Worm (Caenorhabditis elegans) whole organism, young adult: ENCODE results near the gene F22E12.1.

Experiments used
- ZK185.1 ChIP-seq: sonication (generic microtip); optimal IDR thresholded peaks from 2 replicates; lab custom pipeline; 2016; ENCODE audit warnings: mild to moderate bottlenecking, missing genetic modification characterization, missing compliant biosample characterization; ENCODE audit not compliant: poor library complexity, severe bottlenecking
- ama-1 ChIP-seq, 3 experiments: fragments of 150-350 bp in 1 of 3; sonication (generic microtip) in 2 of 3; optimal IDR thresholded peaks; 2 replicates each; lab custom pipeline; 2014 to 2018; ENCODE audit warnings: missing biosample characterization in 2 of 3, missing genetic modification characterization in 2 of 3, missing genetic modification reagents in 2 of 3
- ceh-100 ChIP-seq: fragments of 200-800 bp; sonication (Bioruptor generic); IDR thresholded peaks from 2 replicates; pipeline ENCODE4 v1.3.6; 2022; ENCODE audit warnings: missing genetic modification reagents, missing genetic modification characterization, missing compliant biosample characterization
- ets-4 ChIP-seq: fragments of 200-800 bp; sonication (Bioruptor generic); optimal IDR thresholded peaks from 2 replicates; lab custom pipeline; 2018; ENCODE audit warnings: mild to moderate bottlenecking, missing genetic modification characterization, missing compliant biosample characterization
- hrde-1 ChIP-seq: sonication (generic microtip); optimal IDR thresholded peaks from 2 replicates; lab custom pipeline; 2016; ENCODE audit warnings: missing genetic modification characterization, mild to moderate bottlenecking, missing compliant biosample characterization, moderate library complexity, missing genotype, missing genetic modification reagents, borderline replicate concordance
- lin-35 ChIP-seq, 3 experiments: fragments of 150-350 bp in 2 of 3; sonication (generic microtip) in 1 of 3; optimal IDR thresholded peaks; 2 replicates each; lab custom pipeline; 2014 to 2018; ENCODE audit warnings: missing biosample characterization in 3 of 3, missing genetic modification characterization in 3 of 3, missing genetic modification reagents in 3 of 3
- mel-28 ChIP-seq: sonication (generic microtip); optimal IDR thresholded peaks from 2 replicates; lab custom pipeline; 2016; ENCODE audit warnings: borderline replicate concordance, mild to moderate bottlenecking, missing genetic modification characterization, missing compliant biosample characterization
- rec-8 ChIP-seq, 2 experiments: sonication (generic microtip); optimal IDR thresholded peaks; 2 replicates each; lab custom pipeline; 2016; ENCODE audit warnings: mild to moderate bottlenecking in 2 of 2, missing genetic modification characterization in 2 of 2, missing genetic modification reagents in 2 of 2, missing genotype in 2 of 2, missing biosample characterization in 1 of 2, missing compliant biosample characterization in 1 of 2, moderate library complexity in 1 of 2
- repo-1 ChIP-seq: sonication (generic microtip); optimal IDR thresholded peaks from 2 replicates; lab custom pipeline; 2017; ENCODE audit warnings: mild to moderate bottlenecking, missing genetic modification characterization, missing compliant biosample characterization
- tbx-9 ChIP-seq: sonication (generic microtip); optimal IDR thresholded peaks from 2 replicates; lab custom pipeline; 2016; ENCODE audit warnings: borderline replicate concordance, missing genetic modification characterization, inconsistent platforms, missing compliant biosample characterization
- zfh-2 ChIP-seq: fragments of 200-800 bp; sonication (Bioruptor generic); conservative IDR thresholded peaks from 2 replicates; pipeline ENCODE4 v1.3.6; 2022; ENCODE audit warnings: missing genetic modification reagents, missing genetic modification characterization, missing compliant biosample characterization
- zim-3 ChIP-seq: sonication (generic microtip); optimal IDR thresholded peaks from 2 replicates; lab custom pipeline; 2017; ENCODE audit warnings: mild to moderate bottlenecking, missing genetic modification characterization, moderate library complexity, missing compliant biosample characterization

DNA sequence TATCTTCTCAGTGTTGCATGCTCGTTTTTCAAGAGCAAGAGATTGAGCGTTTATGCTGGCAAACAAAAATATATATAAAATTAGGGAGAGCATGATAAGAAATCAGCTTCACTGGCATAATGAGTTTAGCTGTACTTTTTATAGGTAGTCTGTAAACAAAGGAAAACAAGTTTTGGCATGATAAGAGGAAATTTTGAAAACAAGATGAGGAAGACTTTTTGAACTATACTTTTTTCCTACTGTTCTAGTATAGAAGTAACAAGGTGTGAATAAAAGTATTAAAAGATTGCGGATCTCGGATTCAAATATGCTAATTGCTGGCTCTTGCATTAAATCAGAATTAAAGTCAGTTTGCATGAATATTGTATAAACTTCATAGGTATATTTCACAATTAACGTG lies 38.2 kb downstream of the F22E12.1 start, which contains the start of gene F15H10.5:
- no peak for TF ChIP-seq ets-4 (GFP tag; lab: Kevin White, UChicago)
- no peak for TF ChIP-seq mel-28 (tag; lab: Kevin White, UChicago)
- TF ChIP-seq rec-8 (tag; optimal IDR thresholded peaks at IDR 0.05; lab: Kevin White, UChicago), result no peak
- TF ChIP-seq tbx-9 (tag; lab: Kevin White, UChicago), result no peak
- TF ChIP-seq ama-1 (optimal IDR thresholded peaks at IDR 0.05; lab: Kevin White, UChicago), result no peak
- no peak for TF ChIP-seq ama-1 (GFP tag; optimal IDR thresholded peaks at IDR 0.05; lab: Kevin White, UChicago)
- no peak for TF ChIP-seq ceh-100 (GFP tag; lab: Robert Waterston, UW)
- TF ChIP-seq zfh-2 (GFP tag; lab: Robert Waterston, UW), result no peak
- TF ChIP-seq repo-1 (tag; lab: Kevin White, UChicago), result no peak
- TF ChIP-seq ZK185.1 (tag; lab: Kevin White, UChicago), result no peak
- TF ChIP-seq zim-3 (tag; lab: Kevin White, UChicago), result no peak
- no peak for TF ChIP-seq lin-35 (GFP tag; optimal IDR thresholded peaks at IDR 0.05; lab: Kevin White, UChicago)
- TF ChIP-seq hrde-1, result no peak
